Fruit fly (Drosophila melanogaster) whole organism, wandering third instar larva: Measurements from ENCODE around the gene CG32095.

ENCODE experiments used
- Abd-B ChIP-seq: fragments of >200 bp; optimal IDR thresholded peaks from 2 replicates; lab custom pipeline; 2017; ENCODE audit warnings: missing biosample characterization, missing genetic modification characterization
- CrebA ChIP-seq: fragments of 200-800 bp; sonication (Bioruptor generic); optimal IDR thresholded peaks from 2 replicates; lab custom pipeline; 2016; ENCODE audit warnings: missing biosample characterization, mild to moderate bottlenecking, missing genetic modification characterization, borderline replicate concordance
- Dfd ChIP-seq: fragments of >200 bp; optimal IDR thresholded peaks from 2 replicates; lab custom pipeline; 2017; ENCODE audit warnings: missing biosample characterization, missing genetic modification characterization
- Dif ChIP-seq: fragments of 200-275, 200-300 bp; sonication (Bioruptor generic); optimal IDR thresholded peaks from 2 replicates; lab custom pipeline; 2018; ENCODE audit warnings: missing biosample characterization, missing genetic modification characterization; ENCODE audit not compliant: partially characterized antibody
- HLH106 ChIP-seq: fragments of 200-800 bp; optimal IDR thresholded peaks from 3 replicates; lab custom pipeline; 2019; ENCODE audit warnings: missing biosample characterization, mild to moderate bottlenecking, missing genetic modification characterization, moderate library complexity
- Hnf4 ChIP-seq: fragments of 200-800 bp; sonication (Bioruptor generic); optimal IDR thresholded peaks from 2 replicates; lab custom pipeline; 2016; ENCODE audit warnings: missing biosample characterization, mild to moderate bottlenecking, missing genetic modification characterization
- Hr78 ChIP-seq: fragments of >200 bp; optimal IDR thresholded peaks from 2 replicates; lab custom pipeline; 2017; ENCODE audit warnings: missing biosample characterization, missing genetic modification characterization
- Hr83 ChIP-seq: fragments of 200-300 bp; sonication (Bioruptor generic); optimal IDR thresholded peaks from 2 replicates; lab custom pipeline; 2016; ENCODE audit warnings: missing biosample characterization, mild to moderate bottlenecking, missing genetic modification characterization, moderate library complexity; ENCODE audit not compliant: poor library complexity, severe bottlenecking
- Jra ChIP-seq: sonication (Bioruptor generic); optimal IDR thresholded peaks from 2 replicates; lab custom pipeline; 2016; ENCODE audit warnings: missing biosample characterization, missing genetic modification characterization
- N ChIP-seq: fragments of >200 bp; optimal IDR thresholded peaks from 2 replicates; lab custom pipeline; 2018; ENCODE audit warnings: missing biosample characterization, missing external identifiers, missing genetic modification characterization
- OdsH ChIP-seq: fragments of 200-800 bp; sonication (Bioruptor generic); optimal IDR thresholded peaks from 2 replicates; lab custom pipeline; 2016; ENCODE audit warnings: missing biosample characterization, mild to moderate bottlenecking, missing genetic modification characterization
- Rel ChIP-seq, 2 experiments: fragments of 200-800 bp; sonication (Bioruptor generic) in 1 of 2; optimal IDR thresholded peaks; 2 replicates in 1 of 2; 3 replicates in 1 of 2; lab custom pipeline; 2016 to 2019; ENCODE audit warnings: mild to moderate bottlenecking in 2 of 2, missing biosample characterization in 2 of 2, missing genetic modification characterization in 2 of 2, moderate library complexity in 1 of 2
- Sp1 ChIP-seq: fragments of 200-800 bp; sonication (Bioruptor generic); optimal IDR thresholded peaks from 3 replicates; lab custom pipeline; 2019; ENCODE audit warnings: missing biosample characterization, mild to moderate bottlenecking, missing genetic modification characterization, moderate library complexity
- brk ChIP-seq: fragments of 200-800 bp; sonication (Bioruptor generic); optimal IDR thresholded peaks from 2 replicates; lab custom pipeline; 2016; ENCODE audit warnings: missing biosample characterization, mild to moderate bottlenecking, missing genetic modification characterization
- dl ChIP-seq, 2 experiments: fragments of 175-275, 200-275 bp in 1 of 2; fragments of 200-275 bp in 1 of 2; sonication (Bioruptor generic); optimal IDR thresholded peaks; lab custom pipeline; 2018; ENCODE audit warnings: mild to moderate bottlenecking in 2 of 2, missing biosample characterization in 2 of 2, missing genetic modification characterization in 2 of 2, moderate library complexity in 2 of 2; ENCODE audit not compliant: partially characterized antibody in 2 of 2, insufficient read depth in 1 of 2
- dmrt93B ChIP-seq: fragments of 200-800 bp; sonication (Bioruptor generic); optimal IDR thresholded peaks from 2 replicates; lab custom pipeline; 2018; ENCODE audit warnings: missing biosample characterization, mild to moderate bottlenecking, missing genetic modification characterization
- dsf ChIP-seq: sonication (Bioruptor generic); optimal IDR thresholded peaks from 2 replicates; lab custom pipeline; 2016; ENCODE audit warnings: missing biosample characterization, missing genetic modification characterization, borderline replicate concordance
- ey ChIP-seq: fragments of 200-800 bp; sonication (Bioruptor generic); optimal IDR thresholded peaks from 2 replicates; lab custom pipeline; 2016; ENCODE audit warnings: missing biosample characterization, missing genetic modification characterization
- foxo ChIP-seq, 2 experiments: fragments of 200-800 bp; sonication (Bioruptor generic); optimal IDR thresholded peaks; 2 replicates in 1 of 2; 3 replicates in 1 of 2; lab custom pipeline; 2016 to 2017; ENCODE audit warnings: missing biosample characterization in 2 of 2, missing genetic modification characterization in 2 of 2
- fru ChIP-seq: fragments of 200-800 bp; sonication (Bioruptor generic); optimal IDR thresholded peaks from 3 replicates; lab custom pipeline; 2016; ENCODE audit warnings: missing biosample characterization, mild to moderate bottlenecking, missing genetic modification characterization
- h ChIP-seq: fragments of 200-800 bp; sonication (Bioruptor generic); optimal IDR thresholded peaks from 3 replicates; lab custom pipeline; 2016; ENCODE audit warnings: missing biosample characterization, mild to moderate bottlenecking, missing genetic modification characterization
- lola ChIP-seq: fragments of >200 bp; optimal IDR thresholded peaks from 2 replicates; lab custom pipeline; 2017; ENCODE audit warnings: missing biosample characterization, missing genetic modification characterization
- pan ChIP-seq: fragments of >200 bp; optimal IDR thresholded peaks from 2 replicates; lab custom pipeline; 2017
- psq ChIP-seq: fragments of 200-800 bp; sonication (Bioruptor generic); optimal IDR thresholded peaks from 3 replicates; lab custom pipeline; 2017; ENCODE audit warnings: missing biosample characterization, mild to moderate bottlenecking, missing genetic modification characterization, moderate library complexity
- rgr ChIP-seq: fragments of 200-800 bp; sonication (Bioruptor generic); optimal IDR thresholded peaks from 3 replicates; lab custom pipeline; 2016; ENCODE audit warnings: missing biosample characterization, mild to moderate bottlenecking, missing genetic modification characterization
- sage ChIP-seq: fragments of 200-800 bp; sonication (Bioruptor generic); optimal IDR thresholded peaks from 2 replicates; lab custom pipeline; 2016; ENCODE audit warnings: missing biosample characterization, mild to moderate bottlenecking, missing genetic modification characterization
- sv ChIP-seq: fragments of 200-800 bp; sonication (Bioruptor generic); optimal IDR thresholded peaks from 3 replicates; lab custom pipeline; 2016; ENCODE audit warnings: missing biosample characterization, missing genetic modification characterization
- tai ChIP-seq: sonication (Bioruptor generic); optimal IDR thresholded peaks from 2 replicates; lab custom pipeline; 2016; ENCODE audit warnings: missing biosample characterization, missing genetic modification characterization

Gene CG32095

dm6 chr3L:11825560-11826153 lies at the start of gene CG32095:
CG32095 (minus strand) TSS chr3L:11825732.
- TF ChIP-seq dmrt93B (GFP tag; lab: Kevin White, UChicago): no peak
- TF ChIP-seq Dif: no peak
- no peak for TF ChIP-seq HLH106
- no peak for TF ChIP-seq Rel (GFP tag; optimal IDR thresholded peaks at IDR 0.05; lab: Kevin White, UChicago)
- TF ChIP-seq Rel (tag; optimal IDR thresholded peaks at IDR 0.05; lab: Kevin White, UChicago): peak; percentile 12
- peak; percentile 11 for TF ChIP-seq rgr (GFP tag; lab: Kevin White, UChicago)
- TF ChIP-seq, all 38 proteins: peak for 2

- TF ChIP-seq rgr (GFP tag; lab: Kevin White, UChicago) (peak; percentile 10), Sp1 (GFP tag; lab: Kevin White, UChicago) (peak; percentile 18), fru (GFP tag; lab: Kevin White, UChicago) (peak; percentile 9), h (GFP tag; lab: Kevin White, UChicago) (peak; percentile 36), foxo (GFP tag; optimal IDR thresholded peaks at IDR 0.05; lab: Kevin White, UChicago) (peak in 1 of 2 experiments; percentile 16), ey (peak; percentile 4), brk (GFP tag; lab: Kevin White, UChicago) (no peak), Hr83 (no peak), pan (lab: Kevin White, UChicago) (no peak)
Measured at dm6 chr3L:11874758-11875157, 49.2 kb upstream of the CG32095 start.

dm6 chr3L:11871205-11871604 lies 45.7 kb upstream of the CG32095 start, which contains the start of gene CG5906:
CG5906 (minus strand) TSS chr3L:11871305.
- TF ChIP-seq N (GFP tag; lab: Kevin White, UChicago) (no peak), Sp1 (GFP tag; lab: Kevin White, UChicago) (no peak), CrebA (no peak), Dif (no peak), tai (GFP tag; lab: Kevin White, UChicago) (no peak), sv (GFP tag; lab: Kevin White, UChicago) (no peak), Hnf4 (no peak), sage (no peak), lola (GFP tag; lab: Kevin White, UChicago) (no peak), dmrt93B (GFP tag; lab: Kevin White, UChicago) (no peak), Jra (GFP tag; lab: Kevin White, UChicago) (no peak), h (GFP tag; lab: Kevin White, UChicago) (no peak), Dfd (GFP tag; lab: Kevin White, UChicago) (no peak), OdsH (no peak)
- TF ChIP-seq, all 38 proteins: peak for 0

dm6 chr3L:11869328-11869727 lies 43.8 kb upstream of the CG32095 start:
- TF ChIP-seq Rel (GFP tag; optimal IDR thresholded peaks at IDR 0.05; lab: Kevin White, UChicago) (no peak), Rel (tag; optimal IDR thresholded peaks at IDR 0.05; lab: Kevin White, UChicago) (no peak), foxo (GFP tag; optimal IDR thresholded peaks at IDR 0.05; lab: Kevin White, UChicago) (no peak), psq (GFP tag; lab: Kevin White, UChicago) (no peak), Hr78 (GFP tag; lab: Kevin White, UChicago) (no peak), sv (GFP tag; lab: Kevin White, UChicago) (no peak), Jra (GFP tag; lab: Kevin White, UChicago) (no peak)

- TF ChIP-seq dl (GFP tag; optimal IDR thresholded peaks at IDR 0.05; lab: Kevin White, UChicago; ENCODE audit: insufficient read depth in 1 of 2, partially characterized antibody in 2 of 2) (no peak), HLH106 (peak; percentile 9), lola (GFP tag; lab: Kevin White, UChicago) (no peak), Sp1 (GFP tag; lab: Kevin White, UChicago) (peak; percentile 0)
- TF ChIP-seq, all 38 proteins: peak for 2
Measured at dm6 chr3L:11863587-11863986, 38.1 kb upstream of the CG32095 start.

dm6 chr3L:11862266-11862665 lies 36.7 kb upstream of the CG32095 start:
- TF ChIP-seq Dif (no peak), Hr78 (GFP tag; lab: Kevin White, UChicago) (no peak), dl (GFP tag; optimal IDR thresholded peaks at IDR 0.05; lab: Kevin White, UChicago; ENCODE audit: insufficient read depth in 1 of 2, partially characterized antibody in 2 of 2) (no peak), Abd-B (GFP tag; lab: Kevin White, UChicago) (no peak), brk (GFP tag; lab: Kevin White, UChicago) (no peak), foxo (GFP tag; optimal IDR thresholded peaks at IDR 0.05; lab: Kevin White, UChicago) (no peak), rgr (GFP tag; lab: Kevin White, UChicago) (no peak), Hr83 (no peak), Hnf4 (no peak), sage (no peak), dsf (GFP tag; lab: Kevin White, UChicago) (no peak), lola (GFP tag; lab: Kevin White, UChicago) (no peak), HLH106 (no peak)
